Worm (Caenorhabditis elegans) whole organism, mixed stage, embryonic: Measurements from ENCODE around the gene Y37D8A.4.

Source experiments
- ceh-39 ChIP-seq: fragments of 150-350 bp; optimal IDR thresholded peaks from 2 replicates; lab custom pipeline; 2014; ENCODE audit warnings: missing biosample characterization, missing genetic modification characterization
- elt-3 ChIP-seq: fragments of 150-350 bp; optimal IDR thresholded peaks from 2 replicates; lab custom pipeline; 2014; ENCODE audit warnings: missing biosample characterization, missing genetic modification characterization
- flh-1 ChIP-seq: fragments of 200-800 bp; sonication (Bioruptor generic); optimal IDR thresholded peaks from 2 replicates; lab custom pipeline; 2018; ENCODE audit warnings: mild to moderate bottlenecking, missing genetic modification characterization, moderate library complexity, missing compliant biosample characterization
- ham-2 ChIP-seq: fragments of 200-800 bp; sonication (Bioruptor generic); optimal IDR thresholded peaks from 2 replicates; lab custom pipeline; 2018; ENCODE audit warnings: mild to moderate bottlenecking, missing genetic modification characterization, missing compliant biosample characterization
- hlh-1 ChIP-seq: fragments of 150-350 bp; optimal IDR thresholded peaks from 2 replicates; lab custom pipeline; 2014; ENCODE audit warnings: missing biosample characterization, missing genetic modification reagents, missing genetic modification characterization
- lin-13 ChIP-seq: fragments of 150-350 bp; optimal IDR thresholded peaks from 2 replicates; lab custom pipeline; 2014; ENCODE audit warnings: missing biosample characterization, missing genetic modification characterization
- lsy-2 ChIP-seq: fragments of 150-350 bp; optimal IDR thresholded peaks from 2 replicates; lab custom pipeline; 2014; ENCODE audit warnings: missing biosample characterization, missing genetic modification characterization
- snpc-4 ChIP-seq: fragments of 150-350 bp; optimal IDR thresholded peaks from 2 replicates; lab custom pipeline; 2014; ENCODE audit warnings: missing biosample characterization, missing genetic modification characterization

DNA sequence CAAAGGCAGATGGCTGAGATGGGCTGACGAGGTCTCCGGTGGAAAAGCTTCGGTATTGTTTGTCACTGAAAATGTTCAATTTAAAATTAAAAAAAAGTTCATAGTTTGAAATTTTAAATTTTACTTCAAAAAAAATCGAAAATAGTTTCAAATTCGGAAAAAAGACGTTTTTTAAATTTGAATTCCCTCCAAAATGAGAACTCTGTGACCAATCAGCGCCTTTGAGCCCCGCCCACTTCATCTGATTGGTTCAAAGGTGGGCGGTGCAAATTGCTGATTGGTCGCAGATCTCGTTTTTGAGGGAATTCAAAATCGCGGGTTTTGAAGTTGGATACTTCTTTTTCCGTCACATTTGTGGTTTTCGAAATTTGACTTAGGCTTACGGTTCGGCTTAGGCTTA lies 464 bp downstream of the Y37D8A.4 start:
- no peak for TF ChIP-seq lin-13 (tag; lab: Kevin White, UChicago)
- TF ChIP-seq snpc-4, result no peak
- TF ChIP-seq lsy-2 (tag; lab: Kevin White, UChicago), result no peak
- no peak for TF ChIP-seq ceh-39 (tag; lab: Kevin White, UChicago)
- no peak for TF ChIP-seq ham-2 (GFP tag; lab: Kevin White, UChicago)
- no peak for TF ChIP-seq flh-1 (GFP tag; lab: Kevin White, UChicago)
- no peak for TF ChIP-seq elt-3
- TF ChIP-seq hlh-1 (tag; lab: Kevin White, UChicago), result no peak
